Fruit fly (Drosophila melanogaster) whole organism, embryonic: ENCODE measurements around the gene Hasp.

Experiments used
- Adf1 ChIP-seq: fragments of 200-800 bp; sonication (Bioruptor generic); IDR thresholded peaks from 2 replicates; pipeline ENCODE4 v1.3.6; 2022; ENCODE audit warnings: missing biosample characterization, missing genetic modification characterization
- Bteb2 ChIP-seq: fragments of 200-800 bp; sonication (Bioruptor generic); optimal IDR thresholded peaks from 2 replicates; lab custom pipeline; 2016; ENCODE audit warnings: missing biosample characterization, missing genetic modification characterization
- CG11247 ChIP-seq: fragments of 200-800 bp; sonication (Bioruptor generic); IDR thresholded peaks from 2 replicates; pipeline ENCODE4 v1.3.6; 2022; ENCODE audit warnings: missing biosample characterization, missing genetic modification characterization
- CG12659 ChIP-seq: fragments of 200-800 bp; sonication (Bioruptor generic); optimal IDR thresholded peaks from 3 replicates; lab custom pipeline; 2017; ENCODE audit warnings: mild to moderate bottlenecking, missing biosample characterization, missing genetic modification reagents, missing genetic modification characterization
- CG16815 ChIP-seq: fragments of 200-800 bp; sonication (Bioruptor generic); optimal IDR thresholded peaks from 3 replicates; lab custom pipeline; 2017; ENCODE audit warnings: missing biosample characterization, mild to moderate bottlenecking, missing genetic modification characterization
- CG17385 ChIP-seq: fragments of 200-800 bp; sonication (Bioruptor generic); optimal IDR thresholded peaks from 3 replicates; lab custom pipeline; 2018; ENCODE audit warnings: missing biosample characterization, mild to moderate bottlenecking, missing genetic modification characterization
- CG17829 ChIP-seq: fragments of 200-800 bp; optimal IDR thresholded peaks from 2 replicates; lab custom pipeline; 2019; ENCODE audit warnings: missing biosample characterization, mild to moderate bottlenecking, missing genetic modification characterization, moderate library complexity
- CG4282 ChIP-seq: fragments of 200-800 bp; sonication (Bioruptor generic); optimal IDR thresholded peaks from 2 replicates; lab custom pipeline; 2016; ENCODE audit warnings: missing biosample characterization, missing genetic modification characterization
- CG4360 ChIP-seq: fragments of 200-800 bp; sonication (Bioruptor generic); IDR thresholded peaks from 2 replicates; pipeline ENCODE4 v1.3.6; 2022; ENCODE audit warnings: missing biosample characterization, missing genetic modification characterization
- CG6791 ChIP-seq: fragments of 200-800 bp; sonication (Bioruptor generic); IDR thresholded peaks from 3 replicates; pipeline ENCODE4 v1.3.6; 2022; ENCODE audit warnings: missing biosample characterization, missing genetic modification characterization; ENCODE audit not compliant: partially characterized antibody
- CG7745 ChIP-seq: fragments of 200-800 bp; sonication (Bioruptor generic); optimal IDR thresholded peaks from 2 replicates; lab custom pipeline; 2018; ENCODE audit warnings: missing biosample characterization, mild to moderate bottlenecking, missing genetic modification characterization, moderate library complexity
- CG8478 ChIP-seq: fragments of >200 bp; optimal IDR thresholded peaks from 2 replicates; lab custom pipeline; 2018
- CG9932 ChIP-seq: fragments of 200-800 bp; sonication (Bioruptor generic); IDR thresholded peaks from 2 replicates; pipeline ENCODE4 v1.3.6; 2022; ENCODE audit warnings: missing biosample characterization, missing genetic modification characterization
- Deaf1 ChIP-seq: fragments of 200-800 bp; optimal IDR thresholded peaks from 3 replicates; lab custom pipeline; 2019; ENCODE audit warnings: missing biosample characterization, mild to moderate bottlenecking, missing genetic modification characterization, moderate library complexity
- Drgx ChIP-seq: fragments of 200-800 bp; sonication (Bioruptor generic); IDR thresholded peaks from 2 replicates; pipeline ENCODE4 v1.3.6; 2022; ENCODE audit warnings: missing biosample characterization, missing genetic modification characterization
- E2f2 ChIP-seq: fragments of 200-800 bp; sonication (Bioruptor generic); IDR thresholded peaks from 2 replicates; pipeline ENCODE4 v1.3.6; 2022; ENCODE audit warnings: missing biosample characterization, missing genetic modification characterization
- Ets65A ChIP-seq: fragments of 200-800 bp; sonication (Bioruptor generic); peaks from one replicate; lab custom pipeline; 2016; ENCODE audit warnings: missing biosample characterization, missing genetic modification characterization
- Fer2 ChIP-seq: fragments of 200-800 bp; sonication (Bioruptor generic); optimal IDR thresholded peaks from 2 replicates; lab custom pipeline; 2018; ENCODE audit warnings: missing biosample characterization, mild to moderate bottlenecking, missing genetic modification characterization, moderate library complexity
- HmgD ChIP-seq: fragments of 200-800 bp; sonication (Bioruptor generic); optimal IDR thresholded peaks from 3 replicates; lab custom pipeline; 2016; ENCODE audit warnings: missing biosample characterization, missing genetic modification characterization
- Kr ChIP-seq: fragments of 200-800 bp; sonication (Bioruptor generic); optimal IDR thresholded peaks from 2 replicates; lab custom pipeline; 2017; ENCODE audit warnings: missing biosample characterization, mild to moderate bottlenecking, missing genetic modification characterization
- Nf-YB ChIP-seq: fragments of 200-800 bp; sonication (Bioruptor generic); optimal IDR thresholded peaks from 3 replicates; lab custom pipeline; 2019; ENCODE audit warnings: missing biosample characterization, mild to moderate bottlenecking, missing genetic modification characterization, moderate library complexity
- Nf-YC ChIP-seq: fragments of 200-800 bp; optimal IDR thresholded peaks from 3 replicates; lab custom pipeline; 2019; ENCODE audit warnings: missing biosample characterization, mild to moderate bottlenecking, missing genetic modification characterization, moderate library complexity
- Optix ChIP-seq: fragments of 200-800 bp; sonication (Bioruptor generic); IDR thresholded peaks from 3 replicates; pipeline ENCODE4 v1.3.6; 2022; ENCODE audit warnings: missing biosample characterization, missing genetic modification characterization
- Rfx ChIP-seq: fragments of 200-800 bp; sonication (Bioruptor generic); IDR thresholded peaks from 2 replicates; pipeline ENCODE4 v1.3.6; 2022; ENCODE audit warnings: missing biosample characterization, missing genetic modification characterization
- Trl ChIP-seq, 3 experiments: fragments of >200 bp in 2 of 3; fragments of 200-800 bp in 1 of 3; sonication (Bioruptor generic) in 1 of 3; optimal IDR thresholded peaks; 2 replicates in 1 of 3; 3 replicates in 2 of 3; lab custom pipeline; 2016 to 2017; ENCODE audit warnings: missing biosample characterization in 1 of 3, missing genetic modification characterization in 1 of 3
- abd-A ChIP-seq: fragments of 200-800 bp; sonication (Bioruptor generic); optimal IDR thresholded peaks from 3 replicates; lab custom pipeline; 2019; ENCODE audit warnings: missing biosample characterization, mild to moderate bottlenecking, missing genetic modification characterization, moderate library complexity
- bab2 ChIP-seq: fragments of 200-800 bp; sonication (Bioruptor generic); optimal IDR thresholded peaks from 2 replicates; lab custom pipeline; 2016; ENCODE audit warnings: missing biosample characterization, missing genetic modification characterization
- br ChIP-seq: fragments of >200 bp; optimal IDR thresholded peaks from 2 replicates; lab custom pipeline; 2017
- cg ChIP-seq: fragments of 200-800 bp; sonication (Bioruptor generic); optimal IDR thresholded peaks from 3 replicates; lab custom pipeline; 2019; ENCODE audit warnings: missing biosample characterization, mild to moderate bottlenecking, missing genetic modification characterization, moderate library complexity
- chinmo ChIP-seq: fragments of 200-800 bp; sonication (Bioruptor generic); IDR thresholded peaks from 4 replicates; pipeline ENCODE4 v1.3.6; 2022; ENCODE audit warnings: missing biosample characterization, missing genetic modification characterization; ENCODE audit not compliant: partially characterized antibody
- cwo ChIP-seq: fragments of 200-800 bp; sonication (Bioruptor generic); optimal IDR thresholded peaks from 3 replicates; lab custom pipeline; 2017; ENCODE audit warnings: missing biosample characterization, missing genetic modification characterization, mild to moderate bottlenecking, moderate library complexity, missing genetic modification reagents
- hth ChIP-seq: fragments of >200 bp; optimal IDR thresholded peaks from 2 replicates; lab custom pipeline; 2017; ENCODE audit warnings: inconsistent platforms
- jumu ChIP-seq: fragments of 200-800 bp; sonication (Bioruptor generic); optimal IDR thresholded peaks from 3 replicates; lab custom pipeline; 2016; ENCODE audit warnings: missing biosample characterization, missing genetic modification characterization
- kni ChIP-seq: fragments of 200-800 bp; sonication (Bioruptor generic); optimal IDR thresholded peaks from 3 replicates; lab custom pipeline; 2017; ENCODE audit warnings: mild to moderate bottlenecking, missing biosample characterization, missing genetic modification reagents, missing genetic modification characterization
- nerfin-1 ChIP-seq: fragments of 200-800 bp; sonication (Bioruptor generic); optimal IDR thresholded peaks from 3 replicates; lab custom pipeline; 2019; ENCODE audit warnings: missing biosample characterization, mild to moderate bottlenecking, missing genetic modification characterization, moderate library complexity
- odd ChIP-seq: fragments of 200-800 bp; sonication (Bioruptor generic); optimal IDR thresholded peaks from 2 replicates; lab custom pipeline; 2017; ENCODE audit warnings: missing biosample characterization, mild to moderate bottlenecking, missing genetic modification characterization
- pan ChIP-seq, 4 experiments: fragments of >200 bp in 3 of 4; fragments of 200-800 bp in 1 of 4; sonication (Bioruptor generic) in 1 of 4; optimal IDR thresholded peaks in 3 of 4; IDR thresholded peaks in 1 of 4; 2 replicates each; pipeline versions ENCODE4 v1.3.6 to Lab custom; 2017 to 2022; ENCODE audit warnings: missing biosample characterization in 2 of 4, missing genetic modification characterization in 2 of 4, mixed read lengths in 1 of 4
- pros ChIP-seq: fragments of 200-800 bp; sonication (Bioruptor generic); optimal IDR thresholded peaks from 3 replicates; lab custom pipeline; 2019; ENCODE audit warnings: missing biosample characterization, mild to moderate bottlenecking, missing genetic modification characterization, moderate library complexity
- sug ChIP-seq: fragments of 200-800 bp; optimal IDR thresholded peaks from 2 replicates; lab custom pipeline; 2019; ENCODE audit warnings: missing biosample characterization, mild to moderate bottlenecking, missing genetic modification characterization, moderate library complexity
- tll ChIP-seq, 2 experiments: fragments of 200-800 bp in 1 of 2; fragments of >200 bp in 1 of 2; sonication (Bioruptor generic) in 1 of 2; optimal IDR thresholded peaks; 2 replicates each; lab custom pipeline; 2017 to 2019; ENCODE audit warnings: missing biosample characterization in 2 of 2, missing genetic modification characterization in 2 of 2, mild to moderate bottlenecking in 1 of 2, moderate library complexity in 1 of 2
- unpg ChIP-seq: fragments of 200-800 bp; sonication (Bioruptor generic); optimal IDR thresholded peaks from 3 replicates; lab custom pipeline; 2018; ENCODE audit warnings: missing biosample characterization, mild to moderate bottlenecking, missing genetic modification characterization, moderate library complexity
- vfl ChIP-seq: fragments of 200-800 bp; sonication (Bioruptor generic); optimal IDR thresholded peaks from 2 replicates; lab custom pipeline; 2016; ENCODE audit warnings: missing biosample characterization, missing genetic modification characterization
- vvl ChIP-seq: fragments of 200-800 bp; sonication (Bioruptor generic); IDR thresholded peaks from 2 replicates; pipeline ENCODE4 v1.3.6; 2022; ENCODE audit warnings: missing biosample characterization, missing genetic modification characterization
- zen ChIP-seq: fragments of 200-800 bp; sonication (Bioruptor generic); optimal IDR thresholded peaks from 3 replicates; lab custom pipeline; 2018; ENCODE audit warnings: missing biosample characterization, mild to moderate bottlenecking, missing genetic modification characterization, moderate library complexity
- zf30C ChIP-seq: fragments of 200-800 bp; sonication (Bioruptor generic); optimal IDR thresholded peaks from 3 replicates; lab custom pipeline; 2018; ENCODE audit warnings: missing biosample characterization, mild to moderate bottlenecking, missing genetic modification characterization

The Hasp gene

DNA sequence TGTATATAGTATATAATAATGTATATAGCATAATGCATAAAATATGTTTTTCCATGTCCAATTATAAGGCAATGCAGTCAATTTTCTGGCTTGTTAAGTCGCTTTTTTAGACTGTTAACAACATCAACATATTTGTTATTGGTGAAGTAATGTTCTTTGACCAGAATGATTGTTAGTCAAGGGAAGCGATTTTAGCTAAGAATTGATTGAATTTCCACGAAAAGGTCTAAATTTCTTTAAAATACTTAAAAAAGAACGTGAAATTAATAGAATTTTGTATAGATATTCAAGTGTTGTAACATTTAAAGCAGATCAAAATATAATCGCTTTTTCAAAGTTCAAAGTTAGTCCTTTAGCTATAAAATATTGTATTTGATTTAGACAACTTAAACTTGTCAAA lies 53.6 kb downstream of the Hasp start (continued):
- no peak for TF ChIP-seq pan (optimal IDR thresholded peaks at IDR 0.05; lab: Kevin White, UChicago)
- TF ChIP-seq pan (GFP tag; optimal IDR thresholded peaks at IDR 0.05 in 1 of 2, IDR thresholded peaks at IDR 0.05 in 1 of 2): no peak
- TF ChIP-seq kni (GFP tag; lab: Kevin White, UChicago): no peak
- TF ChIP-seq vfl (GFP tag; lab: Kevin White, UChicago): no peak
- no peak for TF ChIP-seq br
- no peak for TF ChIP-seq Bteb2 (GFP tag; lab: Kevin White, UChicago)
- no peak for TF ChIP-seq CG4282 (GFP tag; lab: Kevin White, UChicago)
- TF ChIP-seq CG17829 (tag; lab: Kevin White, UChicago): no peak
- TF ChIP-seq jumu: no peak
- TF ChIP-seq zf30C (GFP tag; lab: Kevin White, UChicago): no peak
- no peak for TF ChIP-seq CG7745 (tag; lab: Kevin White, UChicago)
- no peak for TF ChIP-seq E2f2 (GFP tag; lab: Robert Waterston, UW)
- peak; percentile 16 for TF ChIP-seq odd (GFP tag; lab: Kevin White, UChicago)
- no peak for TF ChIP-seq Optix (GFP tag; lab: Robert Waterston, UW)
- TF ChIP-seq CG17385 (GFP tag; lab: Kevin White, UChicago): peak; percentile 1

DNA sequence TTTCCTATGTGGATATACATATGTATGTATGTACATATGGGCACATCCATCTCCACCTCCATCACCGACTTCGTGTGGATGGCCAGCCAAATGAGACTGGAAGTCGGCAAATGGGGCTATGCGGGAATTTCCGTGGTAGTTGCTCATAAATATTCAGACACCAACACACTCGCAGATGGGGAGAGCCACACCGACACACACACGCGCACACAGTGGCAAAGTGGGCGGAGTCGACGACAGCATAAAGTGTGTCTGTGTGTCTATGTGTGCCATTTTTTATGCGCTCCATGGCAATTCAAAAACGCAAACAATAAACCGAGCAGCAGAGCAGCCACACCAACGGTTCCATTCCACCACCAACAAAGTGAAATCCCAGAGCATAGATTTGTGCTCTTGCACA lies 54.1 kb downstream of the Hasp start:
- TF ChIP-seq CG12659 (GFP tag; lab: Kevin White, UChicago) (no peak), vvl (GFP tag; lab: Robert Waterston, UW) (no peak; the same call in 1 of the 2 replicates), Drgx (0 out of 2 replicates have a peak, but pooled peaks have one; percentile 5), CG9932 (GFP tag; lab: Robert Waterston, UW) (0 out of 2 replicates have a peak, but pooled peaks have one; percentile 31), CG4360 (GFP tag; lab: Robert Waterston, UW) (peak; percentile 13; the same call in 1 of the 2 replicates), CG16815 (no peak), cg (peak; percentile 78), Nf-YB (GFP tag; lab: Kevin White, UChicago) (peak; percentile 84), CG6791 (0 out of 3 replicates have a peak, but pooled peaks have one; percentile 15), HmgD (GFP tag; lab: Kevin White, UChicago) (no peak), nerfin-1 (tag; lab: Kevin White, UChicago) (peak; percentile 28), abd-A (peak; percentile 73), Rfx (0 out of 2 replicates have a peak, but pooled peaks have one; percentile 20), Adf1 (GFP tag; lab: Robert Waterston, UW) (peak; percentile 7; the same call in 1 of the 2 replicates), Deaf1 (peak; percentile 76), CG11247 (GFP tag; lab: Robert Waterston, UW) (no peak), chinmo (0 out of 4 replicates have a peak, but pooled peaks have one; percentile 34), cwo (GFP tag; lab: Kevin White, UChicago) (no peak), unpg (GFP tag; lab: Kevin White, UChicago) (no peak), bab2 (GFP tag; lab: Kevin White, UChicago) (no peak), CG8478 (lab: Kevin White, UChicago) (peak; percentile 45), Fer2 (tag; lab: Kevin White, UChicago) (no peak), Nf-YC (peak; percentile 93), Trl (optimal IDR thresholded peaks at IDR 0.05; lab: Kevin White, UChicago) (peak in 1 of 2 experiments; percentile 7), Trl (GFP tag; optimal IDR thresholded peaks at IDR 0.05; lab: Kevin White, UChicago) (no peak)
- TF ChIP-seq, all 482 proteins: peak for 15

dm6 chr2L:19459404-19459803 lies 57.6 kb downstream of the Hasp start:
- TF ChIP-seq sug (tag; lab: Kevin White, UChicago) (no peak), Kr (GFP tag; lab: Kevin White, UChicago) (peak; percentile 52), pros (GFP tag; lab: Kevin White, UChicago) (peak; percentile 84), tll (GFP tag; optimal IDR thresholded peaks at IDR 0.05; lab: Kevin White, UChicago) (peak in 1 of 2 experiments; percentile 40), hth (peak; percentile 1), zen (tag; lab: Kevin White, UChicago) (peak; percentile 34), Ets65A (GFP tag; lab: Kevin White, UChicago) (peak; percentile 2), Nf-YB (GFP tag; lab: Kevin White, UChicago) (peak; percentile 5), odd (GFP tag; lab: Kevin White, UChicago) (no peak), nerfin-1 (tag; lab: Kevin White, UChicago) (peak; percentile 14)
